Fruit fly (Drosophila melanogaster): Measurements from ENCODE around the gene Pglym78.

Gene Pglym78

DNA sequence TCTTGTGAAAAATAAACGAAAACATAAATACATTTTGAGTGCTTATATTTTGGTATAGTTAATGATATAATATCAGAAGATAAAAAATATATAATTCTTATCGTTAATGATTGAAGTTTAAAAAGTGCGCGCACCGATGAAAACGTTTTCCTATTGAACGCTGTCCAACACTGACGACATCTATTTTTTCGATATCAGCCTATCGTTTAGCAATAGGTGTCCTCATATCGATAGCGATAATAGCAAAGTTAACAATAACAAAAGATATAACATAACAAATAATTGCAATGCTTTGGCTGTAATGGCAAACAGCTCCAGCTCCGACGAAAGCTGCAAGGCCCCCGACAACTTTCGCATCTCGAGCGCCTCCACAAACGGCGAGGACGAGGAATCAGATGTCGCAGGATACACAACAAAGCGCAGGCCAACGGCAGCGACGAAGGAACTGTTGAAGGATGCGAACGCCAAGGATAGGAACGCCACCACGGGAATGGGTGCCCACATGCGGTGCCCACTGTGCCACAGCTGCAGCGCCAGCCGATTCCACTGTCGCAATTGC lies 31.8 kb upstream of the Pglym78 start, which contains the start of gene Atg14 (continued):
- TF ChIP-seq Sox100B (GFP tag; optimal IDR thresholded peaks at IDR 0.05) (no peak), CG6813 (GFP tag; optimal IDR thresholded peaks at IDR 0.05) (no peak), sens (GFP tag) (peak; percentile 41), CoRest (tag; optimal IDR thresholded peaks at IDR 0.05) (peak; percentile 34), pfk (GFP tag; optimal IDR thresholded peaks at IDR 0.05) (no peak), CG32532 (GFP tag; IDR thresholded peaks at IDR 0.05) (no peak), knrl (GFP tag; IDR thresholded peaks at IDR 0.05; ENCODE audit: partially characterized antibody) (peak; percentile 81), zen (tag; optimal IDR thresholded peaks at IDR 0.05) (no peak), pros (GFP tag; optimal IDR thresholded peaks at IDR 0.05) (no peak), Atf6 (GFP tag; IDR thresholded peaks at IDR 0.05) (no peak), CG18262 (tag; optimal IDR thresholded peaks at IDR 0.05) (peak; percentile 5), gsb-n (tag; optimal IDR thresholded peaks at IDR 0.05) (no peak), Xrp1 (GFP tag; IDR thresholded peaks at IDR 0.05) (peak; percentile 44; the same call in 1 of the 2 replicates), Bdp1 (GFP tag; optimal IDR thresholded peaks at IDR 0.05) (no peak), ftz-f1 (GFP tag; optimal IDR thresholded peaks at IDR 0.05) (no peak), CG5180 (GFP tag; optimal IDR thresholded peaks at IDR 0.05) (no peak), CG13624 (GFP tag; optimal IDR thresholded peaks at IDR 0.05) (no peak), ab (GFP tag; optimal IDR thresholded peaks at IDR 0.05) (no peak), CG8089 (GFP tag; optimal IDR thresholded peaks at IDR 0.05) (no peak), croc (GFP tag; conservative IDR thresholded peaks at IDR 0.05) (no peak), HLHmδ (GFP tag; optimal IDR thresholded peaks at IDR 0.05) (no peak), CG10267 (tag; optimal IDR thresholded peaks at IDR 0.05) (peak; percentile 99), kni (GFP tag; optimal IDR thresholded peaks at IDR 0.05) (no peak), H15 (GFP tag; IDR thresholded peaks at IDR 0.05) (no peak), cad (GFP tag; optimal IDR thresholded peaks at IDR 0.05) (no peak), H2.0 (GFP tag; IDR thresholded peaks at IDR 0.05) (no peak), ro (GFP tag; IDR thresholded peaks at IDR 0.05) (no peak), Hr51 (GFP tag; optimal IDR thresholded peaks at IDR 0.05) (no peak), Ravus (GFP tag; IDR thresholded peaks at IDR 0.05) (no peak), Vsx1 (GFP tag; optimal IDR thresholded peaks at IDR 0.05) (no peak), grn (GFP tag; optimal IDR thresholded peaks at IDR 0.05) (no peak), CG2678 (tag; optimal IDR thresholded peaks at IDR 0.05) (peak; percentile 19), CG13424 (tag; optimal IDR thresholded peaks at IDR 0.05) (no peak), gsb (GFP tag; IDR thresholded peaks at IDR 0.05) (no peak), ewg (GFP tag; optimal IDR thresholded peaks at IDR 0.05) (no peak), CG8359 (GFP tag; optimal IDR thresholded peaks at IDR 0.05; ENCODE audit: borderline replicate concordance) (no peak), Dip2 (GFP tag; IDR thresholded peaks at IDR 0.05) (no peak), ranshi (GFP tag; IDR thresholded peaks at IDR 0.05) (no peak), ac (GFP tag; optimal IDR thresholded peaks at IDR 0.05) (no peak), NFAT (GFP tag; IDR thresholded peaks at IDR 0.05) (no peak), Ptx1 (GFP tag; IDR thresholded peaks at IDR 0.05) (no peak), CG3995 (GFP tag; optimal IDR thresholded peaks at IDR 0.05) (peak; percentile 32), CG15514 (GFP tag; optimal IDR thresholded peaks at IDR 0.05) (peak; percentile 47), CG32772 (GFP tag; IDR thresholded peaks at IDR 0.05) (no peak), tap (tag; optimal IDR thresholded peaks at IDR 0.05) (no peak), CG6654 (GFP tag; optimal IDR thresholded peaks at IDR 0.05) (no peak), crol (GFP tag; IDR thresholded peaks at IDR 0.05) (no peak), CG8478 (optimal IDR thresholded peaks at IDR 0.05) (no peak), CG7357 (GFP tag; IDR thresholded peaks at IDR 0.05) (no peak), chinmo (GFP tag; IDR thresholded peaks at IDR 0.05; ENCODE audit: partially characterized antibody) (peak; percentile 90), nau (GFP tag; optimal IDR thresholded peaks at IDR 0.05) (no peak)

All from whole organism, embryonic.